Worm (Caenorhabditis elegans) whole organism, young adult: ENCODE measurements around the gene F42C5.4.

ENCODE experiments used
- attf-6 ChIP-seq: fragments of 200-800 bp; sonication (Bioruptor generic); IDR thresholded peaks from 2 replicates; pipeline ENCODE4 v1.3.6; 2022; ENCODE audit warnings: missing genetic modification reagents, missing genetic modification characterization, missing compliant biosample characterization
- tlf-1 ChIP-seq: fragments of 200-800 bp; sonication (Bioruptor generic); optimal IDR thresholded peaks from 2 replicates; lab custom pipeline; 2018; ENCODE audit warnings: mild to moderate bottlenecking, missing genetic modification characterization, missing compliant biosample characterization

DNA sequence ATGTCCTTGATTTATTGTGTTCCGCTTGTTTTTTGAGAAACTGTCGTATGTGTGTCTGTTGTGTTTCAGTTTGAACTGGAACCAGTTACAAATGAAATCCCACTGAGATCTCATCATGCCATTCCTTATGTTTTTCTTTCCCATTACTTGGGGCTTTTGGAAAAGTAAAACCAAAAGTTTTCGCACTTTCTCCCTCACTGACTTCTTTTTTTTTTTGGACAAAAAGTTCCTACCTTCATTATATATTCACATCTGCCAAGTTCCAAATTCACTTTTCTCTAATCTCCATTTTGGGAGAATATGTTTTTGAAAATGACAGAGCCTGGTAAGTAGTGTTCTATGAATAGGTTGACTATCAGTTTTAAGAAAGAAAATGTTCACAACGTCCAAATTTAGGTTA lies 15.3 kb downstream of the F42C5.4 start, which contains the start of gene C06E4.2:
- TF ChIP-seq attf-6 (no peak), tlf-1 (GFP tag; lab: Kevin White, UChicago) (no peak)
